Worm (Caenorhabditis elegans) whole organism, mixed stage, embryonic: ENCODE data around the gene lgc-7.

Experiments
- blmp-1 ChIP-seq: fragments of 150-350 bp; optimal IDR thresholded peaks from 2 replicates; lab custom pipeline; 2014; ENCODE audit warnings: missing biosample characterization, missing genetic modification characterization
- ceh-39 ChIP-seq: fragments of 150-350 bp; optimal IDR thresholded peaks from 2 replicates; lab custom pipeline; 2014; ENCODE audit warnings: missing biosample characterization, missing genetic modification characterization
- ceh-83 ChIP-seq: fragments of 200-800 bp; sonication (Bioruptor generic); optimal IDR thresholded peaks from 2 replicates; lab custom pipeline; 2018; ENCODE audit warnings: mild to moderate bottlenecking, missing genetic modification characterization, missing compliant biosample characterization
- ces-1 ChIP-seq: fragments of 150-350 bp; optimal IDR thresholded peaks from 2 replicates; lab custom pipeline; 2014; ENCODE audit warnings: missing biosample characterization, missing genetic modification reagents, missing genetic modification characterization
- elt-3 ChIP-seq: fragments of 150-350 bp; optimal IDR thresholded peaks from 2 replicates; lab custom pipeline; 2014; ENCODE audit warnings: missing biosample characterization, missing genetic modification characterization
- lsy-2 ChIP-seq: fragments of 150-350 bp; optimal IDR thresholded peaks from 2 replicates; lab custom pipeline; 2014; ENCODE audit warnings: missing biosample characterization, missing genetic modification characterization
- nhr-12 ChIP-seq: fragments of 150-350 bp; optimal IDR thresholded peaks from 2 replicates; lab custom pipeline; 2014; ENCODE audit warnings: missing biosample characterization, missing genetic modification characterization
- nhr-2 ChIP-seq: fragments of 150-350 bp; optimal IDR thresholded peaks from 2 replicates; lab custom pipeline; 2014; ENCODE audit warnings: missing biosample characterization, missing genetic modification characterization
- snpc-4 ChIP-seq: fragments of 150-350 bp; optimal IDR thresholded peaks from 2 replicates; lab custom pipeline; 2014; ENCODE audit warnings: missing biosample characterization, missing genetic modification characterization
- unc-62 ChIP-seq: fragments of 150-350 bp; optimal IDR thresholded peaks from 2 replicates; lab custom pipeline; 2014; ENCODE audit warnings: missing biosample characterization, missing genetic modification reagents, missing genetic modification characterization

- no peak for TF ChIP-seq elt-3 (tag; lab: Kevin White, UChicago)
- TF ChIP-seq lsy-2 (tag; lab: Kevin White, UChicago): no peak
- TF ChIP-seq nhr-2: no peak
- no peak for TF ChIP-seq ceh-83 (GFP tag; lab: Kevin White, UChicago)
- TF ChIP-seq ceh-39 (tag; lab: Kevin White, UChicago): no peak
- TF ChIP-seq nhr-12: no peak
- TF ChIP-seq ces-1: no peak
- TF ChIP-seq snpc-4 (tag; lab: Kevin White, UChicago): no peak
- no peak for TF ChIP-seq blmp-1 (tag; lab: Kevin White, UChicago)
- TF ChIP-seq unc-62 (GFP tag; lab: Kevin White, UChicago): no peak
Observed at ce11 chrIV:14757786-14758185, 48.4 kb downstream of the lgc-7 start.
